Worm (Caenorhabditis elegans): ENCODE results near the gene eri-12.
"Not testable (repeated sequence)": the region's sequence is repeated elsewhere in the genome, so short reads cannot be mapped to it uniquely, and the experiment has no call there.

Gene eri-12

DNA sequence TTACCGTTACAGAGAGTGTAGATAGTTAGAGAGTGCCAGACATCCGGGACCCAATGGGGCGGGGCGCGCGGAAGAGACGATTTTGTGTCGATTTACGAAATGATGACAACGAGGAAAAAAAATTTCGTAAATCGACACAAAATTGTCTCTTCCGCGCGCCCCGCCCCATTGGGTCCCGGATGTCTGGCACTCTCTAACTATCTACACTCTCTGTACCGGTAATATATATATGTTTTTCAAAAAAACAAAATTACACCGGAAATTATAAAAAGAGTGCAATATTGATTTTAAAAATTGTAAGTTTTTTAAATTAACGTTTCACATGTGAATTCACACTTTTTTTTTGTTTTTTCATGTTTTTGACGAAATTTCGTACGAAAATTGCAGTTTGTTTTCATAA is 18.5 kb upstream of the eri-12 start, which contains the start of gene B0001.4:
TSS of gene B0001.4 (minus strand) at position 101 of the 400 bp plus-strand sequence.
- TF ChIP-seq bed-3 (GFP tag; optimal IDR thresholded peaks at IDR 0.05); pha-4 (tag; optimal IDR thresholded peaks at IDR 0.05); tbx-8 (GFP tag; optimal IDR thresholded peaks at IDR 0.05): not testable (repeated sequence)

ce11 chrIV:12140959-12141358 is 15.7 kb upstream of the eri-12 start, which contains the start of gene B0001.8:
Gene B0001.8, minus strand, starts transcription at chrIV:12141059.
- no peak for TF ChIP-seq mab-5 (tag; optimal IDR thresholded peaks at IDR 0.05)

- TF ChIP-seq nhr-237 (tag; optimal IDR thresholded peaks at IDR 0.05) (no peak), drap-1 (GFP tag; optimal IDR thresholded peaks at IDR 0.05) (no peak), sem-2 (GFP tag; optimal IDR thresholded peaks at IDR 0.05) (no peak), nhr-28 (tag; optimal IDR thresholded peaks at IDR 0.05) (no peak), ham-2 (GFP tag; optimal IDR thresholded peaks at IDR 0.05) (no peak), ces-1 (GFP tag; optimal IDR thresholded peaks at IDR 0.05) (no peak), lin-13 (tag; optimal IDR thresholded peaks at IDR 0.05) (no peak), pha-4 (tag; optimal IDR thresholded peaks at IDR 0.05) (no peak), ceh-83 (GFP tag; optimal IDR thresholded peaks at IDR 0.05) (no peak), nhr-2 (tag; optimal IDR thresholded peaks at IDR 0.05) (no peak), nhr-12 (tag; optimal IDR thresholded peaks at IDR 0.05) (no peak), lsy-2 (tag; optimal IDR thresholded peaks at IDR 0.05) (no peak), flh-1 (GFP tag; optimal IDR thresholded peaks at IDR 0.05) (no peak), M03D4.4 (tag; optimal IDR thresholded peaks at IDR 0.05) (no peak), elt-1 (tag; optimal IDR thresholded peaks at IDR 0.05; ENCODE audit: borderline replicate concordance, insufficient read depth) (no peak), mls-2 (tag; optimal IDR thresholded peaks at IDR 0.05) (no peak), ceh-39 (tag; optimal IDR thresholded peaks at IDR 0.05) (no peak)
These were observed 13.4 kb upstream of the eri-12 start, which contains the start of gene B0001.5 for ce11 chrIV:12143231-12143630. Gene B0001.5, minus strand, starts transcription at chrIV:12143331.

DNA sequence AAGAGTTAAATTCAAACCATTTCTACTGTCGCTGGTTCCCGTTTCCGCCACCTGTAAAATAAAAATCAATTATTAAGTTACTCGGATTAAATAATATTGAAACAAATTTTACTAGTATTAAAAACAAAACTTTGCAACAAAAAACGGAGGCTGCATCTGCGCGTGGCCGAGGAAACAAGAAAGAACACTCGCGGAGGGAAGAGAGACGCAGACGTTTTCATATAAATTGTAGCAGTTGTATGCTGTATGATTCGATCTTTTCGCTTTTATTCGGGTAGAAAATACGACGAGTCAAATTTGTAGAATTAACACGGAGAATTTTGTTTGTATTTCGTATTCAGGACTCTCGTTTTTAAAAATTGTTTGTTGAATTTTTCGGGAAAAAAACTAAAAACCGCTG is 11.0 kb upstream of the eri-12 start, which contains the start of gene B0001.3:
TSS of gene B0001.3 (minus strand) at position 55 of the 400 bp plus-strand sequence.
- TF ChIP-seq tbx-8 (GFP tag; optimal IDR thresholded peaks at IDR 0.05), result no peak

- TF ChIP-seq ham-2 (GFP tag; optimal IDR thresholded peaks at IDR 0.05), result no peak
These were observed 7.0 kb upstream of the eri-12 start for ce11 chrIV:12149609-12150008.

DNA sequence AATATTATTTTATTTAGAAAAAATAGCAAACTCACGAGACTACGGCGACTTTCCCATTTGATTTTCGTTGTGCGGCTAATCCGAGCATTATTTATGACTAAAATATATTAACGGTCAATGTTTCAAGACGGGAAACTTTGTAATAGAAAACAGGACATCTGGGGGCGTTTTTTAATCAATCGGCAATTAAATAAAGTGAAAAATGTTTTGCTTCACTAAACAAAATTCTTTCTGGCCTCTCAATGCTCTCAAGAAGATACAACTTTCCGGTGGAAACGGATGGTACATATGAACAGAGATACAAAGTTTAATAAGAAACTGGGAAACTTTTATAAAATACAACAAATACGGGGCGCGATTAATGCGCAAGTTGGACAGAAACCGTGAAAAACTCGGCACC is 5.8 kb upstream of the eri-12 start, which contains the start of gene B0001.2:
TSS of gene B0001.2 (minus strand) at position 101 of the 400 bp plus-strand sequence.
- TF ChIP-seq M03D4.4 (tag; optimal IDR thresholded peaks at IDR 0.05) (no peak), mab-5 (tag; optimal IDR thresholded peaks at IDR 0.05) (no peak), sem-2 (GFP tag; optimal IDR thresholded peaks at IDR 0.05) (no peak), lin-32 (GFP tag; optimal IDR thresholded peaks at IDR 0.05) (no peak), ztf-11 (tag; optimal IDR thresholded peaks at IDR 0.05) (no peak), elt-3 (tag; optimal IDR thresholded peaks at IDR 0.05) (no peak), unc-62 (GFP tag; optimal IDR thresholded peaks at IDR 0.05) (no peak), pha-4 (tag; optimal IDR thresholded peaks at IDR 0.05) (no peak), ceh-83 (GFP tag; optimal IDR thresholded peaks at IDR 0.05) (no peak)

DNA sequence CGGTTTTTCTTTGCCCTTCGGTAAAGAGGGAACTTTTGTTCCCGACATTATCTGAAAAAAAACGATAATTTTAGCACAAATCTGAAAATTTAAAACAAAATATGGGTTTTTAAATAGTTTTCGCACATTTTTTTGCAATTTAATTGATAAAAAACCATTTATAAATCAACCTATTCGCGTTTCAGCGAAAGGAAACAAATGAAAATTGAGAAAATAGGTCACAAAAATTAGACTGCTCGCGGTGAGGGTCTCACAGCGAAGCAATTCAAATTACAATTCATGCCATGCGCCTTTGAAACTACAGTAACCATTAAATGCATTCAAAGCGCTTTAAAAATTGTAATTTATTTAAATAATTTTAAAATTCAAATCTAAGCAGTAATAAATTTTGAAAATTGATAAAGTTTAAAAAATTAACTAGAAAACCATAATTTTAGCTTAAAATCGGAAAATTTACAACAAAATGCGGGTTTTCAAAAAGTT is 2.4 kb upstream of the eri-12 start, which contains the start of gene B0001.7:
TSS of gene B0001.7 (minus strand) at position 51 of the 483 bp plus-strand sequence.
- no peak for TF ChIP-seq cnd-1 (tag; optimal IDR thresholded peaks at IDR 0.05)
- TF ChIP-seq tbx-8 (GFP tag; optimal IDR thresholded peaks at IDR 0.05), result no peak
- no peak for TF ChIP-seq sem-2 (GFP tag; optimal IDR thresholded peaks at IDR 0.05)
- TF ChIP-seq mep-1 (tag; optimal IDR thresholded peaks at IDR 0.05), result no peak
- no peak for TF ChIP-seq elt-1 (tag; optimal IDR thresholded peaks at IDR 0.05; ENCODE audit: borderline replicate concordance, insufficient read depth)
- no peak for TF ChIP-seq hlh-1 (tag; optimal IDR thresholded peaks at IDR 0.05)
- no peak for TF ChIP-seq ces-1 (GFP tag; optimal IDR thresholded peaks at IDR 0.05)
- no peak for TF ChIP-seq mab-5 (tag; optimal IDR thresholded peaks at IDR 0.05)
- no peak for TF ChIP-seq pha-4 (tag; optimal IDR thresholded peaks at IDR 0.05)
- no peak for TF ChIP-seq ztf-11 (tag; optimal IDR thresholded peaks at IDR 0.05)
- no peak for TF ChIP-seq nhr-2 (tag; optimal IDR thresholded peaks at IDR 0.05)
- TF ChIP-seq flh-1 (GFP tag; optimal IDR thresholded peaks at IDR 0.05), result no peak
- no peak for TF ChIP-seq snpc-4 (tag; optimal IDR thresholded peaks at IDR 0.05)

Measured in whole organism, mixed stage, embryonic.